Worm (Caenorhabditis elegans) whole organism, L4/young adult: ENCODE data around the gene scl-19.
"Not testable (repeated sequence)": the region's sequence is repeated elsewhere in the genome, so short reads cannot be mapped to it uniquely, and the experiment has no call there.

ENCODE experiments used
- W03F9.2 ChIP-seq: fragments of 150-350 bp; optimal IDR thresholded peaks from 2 replicates; lab custom pipeline; 2014; ENCODE audit warnings: missing biosample characterization, missing genetic modification characterization
- dao-5 ChIP-seq: sonication (generic microtip); optimal IDR thresholded peaks from 2 replicates; lab custom pipeline; 2016; ENCODE audit warnings: missing genotype, missing genetic modification characterization, moderate library complexity, missing compliant biosample characterization
- him-1 ChIP-seq: sonication (generic microtip); optimal IDR thresholded peaks from 2 replicates; lab custom pipeline; 2016; ENCODE audit warnings: missing genotype, missing genetic modification reagents, missing genetic modification characterization, missing compliant biosample characterization

The scl-19 gene

DNA sequence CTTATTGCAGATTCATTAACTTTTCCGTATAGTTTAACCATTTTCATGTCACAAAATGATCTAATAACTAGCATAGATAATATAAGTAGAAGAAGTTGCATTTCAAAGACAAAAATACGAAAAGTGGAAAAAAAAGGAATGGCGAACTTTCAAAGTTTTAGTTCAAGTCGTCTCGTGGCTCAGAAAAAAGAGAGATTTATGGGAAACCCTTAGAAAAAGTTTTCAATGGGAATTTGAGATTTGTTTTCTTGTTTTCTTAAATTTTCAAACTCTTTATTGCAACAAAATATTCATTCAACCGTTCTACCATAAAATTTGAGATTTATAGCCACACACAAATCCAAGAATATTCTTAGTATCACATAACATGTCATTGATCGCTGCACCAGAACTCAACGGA lies 10.3 kb downstream of the scl-19 start, which contains the start of gene clec-250:
Gene clec-250, minus strand, starts transcription at position 101 of the 400 bp plus-strand sequence.
- TF ChIP-seq him-1 (no peak), dao-5 (tag; lab: Kevin White, UChicago) (no peak), W03F9.2 (tag; lab: Kevin White, UChicago) (no peak)

DNA sequence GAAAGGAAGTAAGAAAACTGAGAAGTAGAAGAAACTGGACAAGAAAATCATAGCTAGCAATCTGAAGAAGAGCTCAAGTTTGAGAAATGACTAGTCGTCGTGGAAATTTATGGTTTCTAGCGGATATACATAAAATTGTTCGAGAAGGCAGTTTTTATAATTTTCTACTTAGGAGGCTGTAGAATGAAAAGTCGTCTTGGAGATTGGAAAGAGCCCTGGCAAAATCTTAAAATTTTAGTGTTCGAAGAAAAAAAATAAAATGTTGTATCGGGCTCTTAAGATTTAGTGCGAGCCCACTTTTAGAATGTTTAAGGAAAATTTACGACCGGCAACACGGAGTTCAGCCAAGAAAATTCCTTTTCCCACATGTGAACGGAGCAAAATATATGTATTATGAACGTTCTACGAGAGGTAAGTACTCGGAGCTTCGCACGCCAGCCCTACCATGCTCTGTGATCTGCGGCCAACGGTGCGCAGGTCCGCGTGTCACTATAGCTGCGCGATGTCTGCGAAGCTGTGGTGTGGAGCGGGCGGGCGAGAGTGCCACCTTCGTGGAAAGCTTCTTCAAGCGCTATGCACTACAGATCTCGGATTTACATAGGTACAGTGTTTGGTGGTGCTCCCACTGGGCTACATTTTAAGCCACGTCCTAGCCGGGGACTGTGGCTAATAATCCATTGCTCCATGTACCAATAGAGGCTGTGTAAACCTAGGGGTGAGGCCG lies 15.3 kb downstream of the scl-19 start, which contains the start of gene clec-251:
Gene clec-251, minus strand, starts transcription at position 51 of the 724 bp plus-strand sequence.
- TF ChIP-seq him-1 (no peak), W03F9.2 (tag; lab: Kevin White, UChicago) (no peak), dao-5 (tag; lab: Kevin White, UChicago) (no peak)

DNA sequence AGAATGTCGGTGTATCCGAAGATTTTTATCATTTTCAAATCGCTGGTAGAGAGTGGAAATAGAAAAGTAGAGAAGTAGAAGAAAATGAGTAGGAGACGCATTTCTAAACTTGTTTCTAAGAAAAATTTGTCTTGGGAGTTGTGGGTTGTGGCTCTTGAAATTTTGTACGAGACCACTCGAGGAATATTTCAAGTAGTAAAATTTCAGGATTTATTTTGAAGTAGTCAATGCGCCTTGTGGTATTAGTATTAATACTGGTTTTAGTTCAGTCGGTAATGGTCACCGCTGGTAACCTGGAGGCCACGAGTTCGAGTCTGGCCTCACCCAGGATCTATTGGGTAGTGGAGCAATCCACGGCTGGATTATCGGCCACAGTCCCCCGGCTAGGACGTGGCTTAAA lies 16.9 kb downstream of the scl-19 start, which contains the start of gene clec-252:
Gene clec-252, minus strand, starts transcription at position 101 of the 400 bp plus-strand sequence.
- no peak for TF ChIP-seq him-1
- TF ChIP-seq W03F9.2 (tag; lab: Kevin White, UChicago) = no peak
- TF ChIP-seq dao-5 (tag; lab: Kevin White, UChicago) = no peak

DNA sequence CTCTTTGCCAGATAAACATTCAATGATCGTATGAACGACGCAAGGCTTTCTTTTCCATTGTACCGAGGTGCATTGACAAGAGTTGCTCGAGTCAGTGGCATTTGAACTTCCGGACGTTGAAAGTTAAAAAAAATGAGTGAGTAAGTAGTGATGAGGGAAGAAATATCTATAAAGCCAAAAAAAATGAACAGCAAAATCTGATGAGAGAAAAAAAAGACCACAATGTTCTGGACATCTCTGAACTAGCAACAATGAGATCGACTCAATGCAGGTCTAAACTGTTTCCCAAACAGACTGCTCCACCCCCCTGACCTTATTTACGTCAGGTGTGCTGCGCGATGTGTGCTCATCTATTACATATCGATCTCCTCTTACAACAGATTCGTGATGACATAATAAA lies 18.7 kb downstream of the scl-19 start, which contains the start of the genes F11D11.21 and F11D11.12:
Gene F11D11.21, minus strand, starts transcription at position 101 of the 400 bp plus-strand sequence.
Gene F11D11.12, minus strand, starts transcription at position 238 of the 400 bp plus-strand sequence.
- no peak for TF ChIP-seq W03F9.2 (tag; lab: Kevin White, UChicago)
- TF ChIP-seq him-1 = no peak
- no peak for TF ChIP-seq dao-5 (tag; lab: Kevin White, UChicago)

DNA sequence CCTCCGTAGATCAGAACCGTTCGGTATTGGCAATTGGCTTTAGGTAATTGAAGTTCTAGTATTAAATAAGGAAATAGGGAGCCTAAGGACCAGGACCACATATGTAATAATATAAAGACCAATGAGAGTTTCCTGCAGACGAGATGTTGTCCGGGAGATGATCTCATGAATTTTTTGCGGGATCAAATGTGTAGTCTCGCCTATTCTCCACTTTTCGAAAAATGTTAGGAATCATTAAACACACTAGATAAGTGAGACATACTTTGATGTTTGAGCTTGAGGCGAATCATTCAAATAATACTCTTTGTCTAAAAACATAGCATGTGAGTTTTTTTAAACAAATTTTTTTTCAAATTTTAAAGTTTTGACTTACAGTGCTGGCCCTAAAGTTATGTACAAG lies 21.2 kb downstream of the scl-19 start, which contains the start of gene F11D11.6:
Gene F11D11.6, minus strand, starts transcription at position 101 of the 400 bp plus-strand sequence.
- TF ChIP-seq dao-5 (tag; lab: Kevin White, UChicago) (no peak), W03F9.2 (tag; lab: Kevin White, UChicago) (no peak), him-1 (no peak)

DNA sequence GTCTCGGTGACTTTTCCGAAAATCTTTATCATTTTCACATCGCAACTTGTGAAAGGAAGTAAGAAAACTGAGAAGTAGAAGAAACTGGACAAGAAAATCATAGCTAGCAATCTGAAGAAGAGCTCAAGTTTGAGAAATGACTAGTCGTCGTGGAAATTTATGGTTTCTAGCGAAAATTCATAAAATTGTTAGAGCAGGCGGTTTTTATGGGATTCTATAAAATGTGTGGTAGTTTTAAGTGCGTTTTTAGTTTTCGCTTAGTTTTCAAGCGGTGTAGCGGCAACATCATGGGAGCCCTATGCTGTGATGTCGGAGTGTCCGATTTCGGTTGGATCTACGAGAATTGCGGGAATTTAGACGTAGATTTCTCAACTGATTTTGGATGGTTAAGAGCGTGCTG lies 22.5 kb downstream of the scl-19 start, which contains the start of gene clec-254:
Gene clec-254, minus strand, starts transcription at position 101 of the 400 bp plus-strand sequence.
- TF ChIP-seq dao-5 (tag; lab: Kevin White, UChicago); him-1; W03F9.2 (tag; lab: Kevin White, UChicago): not testable (repeated sequence)

DNA sequence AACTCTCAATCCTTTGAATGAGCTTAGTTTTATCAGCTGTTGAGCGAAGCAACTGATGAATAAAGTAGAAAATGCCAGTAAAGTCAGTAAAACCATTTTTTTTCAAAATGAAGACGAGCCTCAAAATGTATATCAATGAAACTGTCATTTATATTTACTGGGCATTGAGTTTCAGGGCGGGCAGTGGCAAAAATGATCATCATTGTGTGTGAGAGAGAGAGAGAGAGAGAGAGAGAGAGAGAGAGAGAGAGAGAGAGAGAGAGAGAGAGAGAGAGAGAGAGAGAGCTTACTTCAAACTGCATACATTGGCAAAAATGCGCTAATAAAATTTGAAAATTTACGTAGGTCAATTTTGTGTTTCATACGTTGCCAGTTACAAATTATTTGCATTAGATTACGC lies 28.4 kb downstream of the scl-19 start, which contains the start of gene F11D11.3:
Gene F11D11.3, minus strand, starts transcription at position 101 of the 400 bp plus-strand sequence.
- no peak for TF ChIP-seq W03F9.2 (tag; lab: Kevin White, UChicago)
- TF ChIP-seq him-1 = no peak
- no peak for TF ChIP-seq dao-5 (tag; lab: Kevin White, UChicago)

DNA sequence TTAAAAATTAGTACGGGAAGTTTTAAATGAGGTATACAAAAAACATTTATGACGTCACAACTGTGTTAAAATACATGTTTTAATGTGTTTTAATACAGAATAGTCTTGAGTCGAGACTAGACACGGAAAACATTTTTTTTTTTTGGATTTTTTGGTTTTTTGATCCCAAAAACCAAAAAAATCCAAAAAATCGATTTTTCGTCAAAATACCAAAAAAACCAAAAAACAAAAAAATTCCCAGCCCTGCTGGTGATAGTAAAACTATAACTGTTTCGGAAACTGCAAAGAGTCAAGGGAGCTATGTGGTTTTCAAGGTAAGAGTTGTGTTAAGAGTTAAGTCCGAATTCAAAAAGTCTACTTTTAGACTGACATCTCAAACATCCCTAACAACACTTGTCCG lies 29.3 kb downstream of the scl-19 start, which contains the start of gene F11D11.4:
Gene F11D11.4, plus strand, starts transcription at position 301 of the 400 bp plus-strand sequence.
- no peak for TF ChIP-seq W03F9.2 (tag; lab: Kevin White, UChicago)
- no peak for TF ChIP-seq dao-5 (tag; lab: Kevin White, UChicago)
- no peak for TF ChIP-seq him-1

DNA sequence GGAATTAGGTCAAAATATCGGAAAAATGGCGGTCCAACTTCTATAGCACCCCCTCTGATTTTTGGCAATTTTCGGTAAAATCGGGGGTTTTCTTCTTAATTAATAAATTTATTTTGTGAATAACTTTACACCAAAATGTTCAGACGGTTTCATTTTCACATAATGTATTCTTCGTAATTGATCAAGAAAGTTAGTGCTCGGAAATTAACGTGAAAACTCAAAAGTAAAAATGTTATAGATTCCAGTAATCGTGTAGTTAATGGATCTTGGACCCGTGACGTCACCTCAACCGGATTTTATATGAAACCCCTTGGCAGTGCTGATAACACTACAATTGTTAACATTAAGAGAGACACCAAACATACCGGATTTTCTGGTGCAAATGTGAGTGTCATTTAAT lies 30.3 kb downstream of the scl-19 start, which contains the start of gene F11D11.22:
Gene F11D11.22, plus strand, starts transcription at position 301 of the 400 bp plus-strand sequence.
- not testable (repeated sequence) for TF ChIP-seq dao-5 (tag; lab: Kevin White, UChicago); W03F9.2 (tag; lab: Kevin White, UChicago); him-1

DNA sequence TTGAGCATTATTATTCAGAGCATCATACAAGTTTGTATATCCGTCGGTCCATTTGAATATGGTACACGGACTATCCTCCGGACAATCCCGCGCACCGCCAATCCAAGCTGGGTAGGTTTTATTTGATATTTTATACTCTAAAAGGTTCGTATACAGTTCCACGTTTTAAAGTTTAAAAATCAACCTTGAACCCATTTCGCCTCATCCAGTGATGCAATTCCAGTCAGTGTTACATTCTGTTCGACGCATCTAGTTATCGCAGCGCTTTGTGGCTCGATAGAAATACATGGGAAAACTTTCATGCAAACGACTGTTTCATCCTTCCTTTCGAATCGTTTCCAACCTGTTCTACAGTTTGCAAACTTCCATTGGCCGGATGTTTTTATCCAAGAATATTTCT lies 38.1 kb downstream of the scl-19 start:
- TF ChIP-seq dao-5 (tag; lab: Kevin White, UChicago) = no peak
- TF ChIP-seq him-1 = no peak
- no peak for TF ChIP-seq W03F9.2 (tag; lab: Kevin White, UChicago)

DNA sequence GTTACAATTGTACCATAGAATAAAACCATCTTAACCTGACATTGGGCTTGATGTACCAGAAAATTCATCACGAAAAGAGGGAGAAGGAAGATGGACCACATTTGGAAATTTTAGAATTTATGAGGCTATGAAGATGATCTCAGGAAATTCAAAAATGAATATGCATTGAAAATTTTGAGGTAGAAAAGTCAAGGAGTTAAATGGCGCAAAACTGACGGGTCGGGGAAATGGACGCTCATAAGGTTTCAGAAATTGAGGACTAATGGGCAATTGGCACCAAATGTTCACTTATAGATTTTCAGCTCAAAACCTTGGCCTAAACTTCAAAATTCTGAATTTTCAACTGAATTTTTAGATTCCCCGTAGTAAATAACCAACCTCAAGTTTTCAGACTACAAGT lies 38.8 kb downstream of the scl-19 start, which contains the start of gene clec-255:
Gene clec-255, minus strand, starts transcription at position 101 of the 400 bp plus-strand sequence.
- TF ChIP-seq W03F9.2 (tag; lab: Kevin White, UChicago) = no peak
- TF ChIP-seq him-1 = no peak
- TF ChIP-seq dao-5 (tag; lab: Kevin White, UChicago) = no peak

DNA sequence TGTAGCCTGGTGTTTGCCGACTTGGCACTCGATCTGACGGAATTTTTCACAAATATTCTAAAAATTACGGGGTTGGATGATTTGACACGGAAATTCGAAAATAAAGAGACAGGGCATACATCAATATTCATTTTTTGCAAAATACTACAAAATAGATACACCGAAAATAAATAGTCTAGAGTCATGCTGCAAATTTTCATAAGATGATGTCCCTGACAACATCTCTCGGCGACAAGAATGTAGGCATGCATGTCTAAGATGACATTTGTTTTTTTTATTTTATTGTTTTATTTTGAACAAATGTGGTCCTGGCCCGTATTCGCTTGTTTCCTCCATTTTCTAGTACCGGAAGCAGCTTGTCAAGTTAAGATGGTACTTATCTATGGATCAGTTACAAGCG lies 39.6 kb downstream of the scl-19 start, which contains the start of gene clec-256:
Gene clec-256, plus strand, starts transcription at position 301 of the 400 bp plus-strand sequence.
- TF ChIP-seq dao-5 (tag; lab: Kevin White, UChicago) (no peak), him-1 (no peak), W03F9.2 (tag; lab: Kevin White, UChicago) (no peak)

DNA sequence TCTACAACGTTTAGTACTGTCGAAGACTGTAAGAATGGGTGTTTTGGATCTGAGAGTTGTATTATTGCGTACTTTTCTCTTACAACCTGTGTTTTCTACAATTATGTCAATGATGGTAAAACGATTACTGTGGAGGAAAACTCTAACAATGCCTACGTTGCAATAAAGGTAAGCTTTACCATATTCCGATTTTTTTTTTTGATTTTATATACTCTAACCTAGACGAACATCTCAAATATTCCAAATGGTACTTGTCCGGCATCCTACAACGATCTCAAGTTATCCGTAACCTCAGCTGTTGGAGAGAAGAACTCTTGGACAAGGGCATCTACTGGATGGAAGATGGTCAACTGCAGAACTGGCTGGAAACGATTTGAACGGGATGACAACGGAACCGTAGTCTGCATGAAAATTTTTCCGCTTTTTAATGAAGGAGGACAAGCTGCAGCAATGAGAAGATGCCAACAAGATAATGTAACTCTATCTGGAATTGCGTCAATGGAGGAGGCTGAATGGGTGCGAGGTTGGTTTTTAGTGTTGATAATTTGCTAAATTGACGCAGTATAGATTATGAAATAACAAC lies 40.1 kb downstream of the scl-19 start:
- TF ChIP-seq dao-5 (tag; lab: Kevin White, UChicago) (no peak), W03F9.2 (tag; lab: Kevin White, UChicago) (no peak)
